Worm (Caenorhabditis elegans): Measurements from ENCODE around the gene sra-11.

The sra-11 gene

DNA sequence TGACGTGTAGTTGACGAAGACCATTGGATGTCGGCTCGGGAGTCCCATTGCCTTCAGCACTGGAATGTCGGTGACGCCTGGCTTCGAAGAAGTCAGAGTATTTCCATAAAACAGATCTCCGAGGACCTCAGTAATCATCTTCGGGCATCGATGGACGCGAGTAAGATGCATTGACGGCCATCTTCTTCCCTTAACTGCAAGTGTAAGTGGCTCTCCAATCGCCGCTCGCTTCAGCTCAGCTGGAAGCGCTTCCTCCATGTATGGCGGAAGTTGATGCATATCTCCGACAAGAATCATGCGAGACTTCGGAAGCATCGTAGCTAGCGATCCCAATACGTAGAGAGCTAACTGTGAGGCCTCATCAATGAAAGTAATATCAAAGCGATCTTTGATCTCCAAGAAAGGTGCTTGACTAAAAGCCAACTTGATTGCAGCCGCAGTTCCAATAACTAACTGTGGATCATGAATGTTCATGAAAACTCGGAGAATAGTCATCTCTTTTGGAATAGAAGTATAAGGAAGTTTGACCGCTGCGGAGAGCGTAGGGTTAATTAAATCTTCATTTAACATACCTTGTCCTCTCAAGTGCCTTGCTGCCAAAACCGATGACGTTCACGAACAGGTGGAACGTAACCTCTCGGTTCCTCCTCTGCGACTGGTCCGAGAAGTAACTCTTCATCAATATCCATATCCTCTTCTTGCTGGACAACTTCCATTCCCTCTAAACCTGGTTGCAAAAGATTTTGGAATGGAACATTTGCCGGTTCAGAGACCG lies 24.0 kb upstream of the sra-11 start:
- TF ChIP-seq ets-7 (tag; optimal IDR thresholded peaks at IDR 0.05) (no peak), tbx-37 (GFP tag; conservative IDR thresholded peaks at IDR 0.05) (no peak), hmbx-1 (tag; optimal IDR thresholded peaks at IDR 0.05) (no peak), hmg-4 (GFP tag; optimal IDR thresholded peaks at IDR 0.05) (no peak), hnd-1 (tag; optimal IDR thresholded peaks at IDR 0.05) (no peak), F13C5.2 (tag; optimal IDR thresholded peaks at IDR 0.05) (no peak), scrt-1 (GFP tag; IDR thresholded peaks at IDR 0.05) (no peak), aly-1 (tag; optimal IDR thresholded peaks at IDR 0.05) (no peak), ama-1 (optimal IDR thresholded peaks at IDR 0.05) (no peak), pes-1 (GFP tag; IDR thresholded peaks at IDR 0.05) (no peak), B0310.2 (tag; optimal IDR thresholded peaks at IDR 0.05) (no peak), flt-1 (GFP tag; IDR thresholded peaks at IDR 0.05) (no peak), ceh-13 (GFP tag; optimal IDR thresholded peaks at IDR 0.05) (no peak), ceh-36 (tag; optimal IDR thresholded peaks at IDR 0.05) (no peak)

- no peak for TF ChIP-seq ceh-13 (GFP tag; optimal IDR thresholded peaks at IDR 0.05)
- TF ChIP-seq ama-1 (optimal IDR thresholded peaks at IDR 0.05) = no peak
- no peak for TF ChIP-seq flt-1 (GFP tag; IDR thresholded peaks at IDR 0.05)
- TF ChIP-seq hmg-4 (GFP tag; optimal IDR thresholded peaks at IDR 0.05) = no peak
- no peak for TF ChIP-seq tbx-37 (GFP tag; conservative IDR thresholded peaks at IDR 0.05)
- TF ChIP-seq tra-4 (tag; optimal IDR thresholded peaks at IDR 0.05) = no peak
- no peak for TF ChIP-seq tbx-11 (GFP tag; IDR thresholded peaks at IDR 0.05)
- no peak for TF ChIP-seq ets-7 (tag; optimal IDR thresholded peaks at IDR 0.05)
- TF ChIP-seq F13C5.2 (tag; optimal IDR thresholded peaks at IDR 0.05) = no peak
- TF ChIP-seq B0310.2 (tag; optimal IDR thresholded peaks at IDR 0.05) = no peak
- no peak for TF ChIP-seq pes-1 (GFP tag; IDR thresholded peaks at IDR 0.05)
- no peak for TF ChIP-seq sea-1 (GFP tag; conservative IDR thresholded peaks at IDR 0.05)
- no peak for TF ChIP-seq hnd-1 (tag; optimal IDR thresholded peaks at IDR 0.05)
- no peak for TF ChIP-seq scrt-1 (GFP tag; IDR thresholded peaks at IDR 0.05)
- TF ChIP-seq aly-1 (tag; optimal IDR thresholded peaks at IDR 0.05) = no peak
These were observed 22.2 kb upstream of the sra-11 start for ce11 chrII:10932305-10932704.

- TF ChIP-seq ets-7 (tag; optimal IDR thresholded peaks at IDR 0.05) (no peak), scrt-1 (GFP tag; IDR thresholded peaks at IDR 0.05) (no peak), F13C5.2 (tag; optimal IDR thresholded peaks at IDR 0.05) (no peak), B0310.2 (tag; optimal IDR thresholded peaks at IDR 0.05) (no peak), ama-1 (optimal IDR thresholded peaks at IDR 0.05) (no peak), ceh-13 (GFP tag; optimal IDR thresholded peaks at IDR 0.05) (no peak), hmg-4 (GFP tag; optimal IDR thresholded peaks at IDR 0.05) (no peak), tbx-37 (GFP tag; conservative IDR thresholded peaks at IDR 0.05) (no peak), sea-1 (GFP tag; conservative IDR thresholded peaks at IDR 0.05) (no peak), pes-1 (GFP tag; IDR thresholded peaks at IDR 0.05) (no peak), hmbx-1 (tag; optimal IDR thresholded peaks at IDR 0.05) (no peak), flt-1 (GFP tag; IDR thresholded peaks at IDR 0.05) (no peak), tra-4 (tag; optimal IDR thresholded peaks at IDR 0.05) (no peak), aly-1 (tag; optimal IDR thresholded peaks at IDR 0.05) (no peak), ceh-36 (tag; optimal IDR thresholded peaks at IDR 0.05) (no peak), hnd-1 (tag; optimal IDR thresholded peaks at IDR 0.05) (no peak), tbx-11 (GFP tag; IDR thresholded peaks at IDR 0.05) (no peak)
These were observed 20.8 kb upstream of the sra-11 start for ce11 chrII:10930678-10931650.

DNA sequence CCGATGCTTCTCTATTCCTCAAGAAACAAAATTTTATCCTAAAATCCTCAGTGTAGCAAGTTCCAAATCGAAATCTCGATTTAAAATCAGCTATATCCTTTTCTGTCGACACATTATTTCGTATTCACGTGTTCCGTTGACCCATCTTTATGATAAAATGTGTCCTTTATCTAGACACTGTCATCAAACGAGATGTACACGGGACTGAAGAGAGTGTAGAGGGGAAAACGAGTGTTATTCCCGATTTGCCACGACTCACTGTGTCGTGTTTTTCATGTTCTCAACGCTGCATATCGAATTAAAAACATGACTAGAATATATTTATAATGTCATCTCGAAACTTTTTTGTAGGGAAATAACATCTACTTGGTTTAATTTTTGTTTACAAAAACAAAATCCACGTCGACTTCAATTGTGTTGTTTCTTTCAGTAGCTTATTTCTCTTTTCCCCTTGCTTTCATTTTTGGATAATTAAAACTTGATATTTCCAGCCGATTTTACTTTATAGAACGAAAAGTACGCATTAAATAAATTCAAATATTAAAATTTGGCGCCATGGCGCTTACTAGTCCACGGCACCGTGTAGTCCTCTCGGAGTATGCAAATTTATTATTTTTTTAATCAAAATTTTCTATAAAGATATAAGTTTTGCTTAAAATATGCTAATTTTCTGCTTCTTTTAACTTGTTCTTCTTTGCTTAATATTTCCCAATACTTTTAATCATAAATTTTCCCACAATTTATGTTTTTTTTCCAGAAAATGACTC lies 15.9 kb upstream of the sra-11 start, which contains the start of gene metr-1:
Gene metr-1 (plus strand): TSS at position 758 of the 767 bp plus-strand sequence.
- TF ChIP-seq pes-1 (GFP tag; IDR thresholded peaks at IDR 0.05) (no peak), ets-7 (tag; optimal IDR thresholded peaks at IDR 0.05) (no peak), tra-4 (tag; optimal IDR thresholded peaks at IDR 0.05) (no peak), B0310.2 (tag; optimal IDR thresholded peaks at IDR 0.05) (no peak), tbx-11 (GFP tag; IDR thresholded peaks at IDR 0.05) (no peak)

- TF ChIP-seq ama-1 (optimal IDR thresholded peaks at IDR 0.05) (no peak), tra-4 (tag; optimal IDR thresholded peaks at IDR 0.05) (no peak), flt-1 (GFP tag; IDR thresholded peaks at IDR 0.05) (no peak), F13C5.2 (tag; optimal IDR thresholded peaks at IDR 0.05) (no peak), aly-1 (tag; optimal IDR thresholded peaks at IDR 0.05) (no peak), tbx-11 (GFP tag; IDR thresholded peaks at IDR 0.05) (no peak), B0310.2 (tag; optimal IDR thresholded peaks at IDR 0.05) (no peak), tbx-37 (GFP tag; conservative IDR thresholded peaks at IDR 0.05) (no peak), ets-7 (tag; optimal IDR thresholded peaks at IDR 0.05) (no peak), scrt-1 (GFP tag; IDR thresholded peaks at IDR 0.05) (no peak), sea-1 (GFP tag; conservative IDR thresholded peaks at IDR 0.05) (no peak)
These were observed 14.6 kb upstream of the sra-11 start for ce11 chrII:10924669-10925068.

- TF ChIP-seq tbx-37 (GFP tag; conservative IDR thresholded peaks at IDR 0.05) (no peak), pes-1 (GFP tag; IDR thresholded peaks at IDR 0.05) (no peak), hmbx-1 (tag; optimal IDR thresholded peaks at IDR 0.05) (no peak)
These were observed 13.8 kb upstream of the sra-11 start, which contains the start of gene Y19D2B.2 for ce11 chrII:10923948-10924347. TSS of gene Y19D2B.2 (plus strand) at chrII:10924248.

All from whole organism, early embryonic.